Fruit fly (Drosophila melanogaster): ENCODE measurements around the gene Sirt2.

The Sirt2 gene

dm6 chr3R:20360008-20360407, 31.7 kb downstream of the Sirt2 start, which contains the start of gene MtnC:
TSS of gene MtnC (plus strand) at chr3R:20360308.
- TF ChIP-seq Hnf4 (GFP tag; optimal IDR thresholded peaks at IDR 0.05) (no peak), Dfd (GFP tag; optimal IDR thresholded peaks at IDR 0.05) (no peak), Mio (GFP tag; optimal IDR thresholded peaks at IDR 0.05) (no peak), sv (GFP tag; optimal IDR thresholded peaks at IDR 0.05) (no peak), br (GFP tag; optimal IDR thresholded peaks at IDR 0.05) (no peak), fru (GFP tag; optimal IDR thresholded peaks at IDR 0.05) (no peak), Jra (GFP tag; optimal IDR thresholded peaks at IDR 0.05) (no peak), GATAd (GFP tag; optimal IDR thresholded peaks at IDR 0.05) (no peak), sage (GFP tag; optimal IDR thresholded peaks at IDR 0.05) (no peak), CG32264 (GFP tag; optimal IDR thresholded peaks at IDR 0.05) (no peak), brk (GFP tag; optimal IDR thresholded peaks at IDR 0.05) (no peak), dmrt93B (GFP tag; optimal IDR thresholded peaks at IDR 0.05) (no peak), Hr78 (GFP tag; optimal IDR thresholded peaks at IDR 0.05) (no peak), Hr83 (GFP tag; optimal IDR thresholded peaks at IDR 0.05; ENCODE audit: poor library complexity, severe bottlenecking) (no peak), h (GFP tag; optimal IDR thresholded peaks at IDR 0.05) (no peak), dsf (GFP tag; optimal IDR thresholded peaks at IDR 0.05; ENCODE audit: borderline replicate concordance) (no peak), jim (GFP tag; optimal IDR thresholded peaks at IDR 0.05) (no peak)

Measured in whole organism, wandering third instar larva.